Worm (Caenorhabditis elegans) whole organism, L4/young adult: Measurements from ENCODE around the gene hen-1.

ENCODE experiments used
- W03F9.2 ChIP-seq: fragments of 150-350 bp; optimal IDR thresholded peaks from 2 replicates; lab custom pipeline; 2014; ENCODE audit warnings: missing biosample characterization, missing genetic modification characterization
- dao-5 ChIP-seq: sonication (generic microtip); optimal IDR thresholded peaks from 2 replicates; lab custom pipeline; 2016; ENCODE audit warnings: missing genotype, missing genetic modification characterization, moderate library complexity, missing compliant biosample characterization
- him-1 ChIP-seq: sonication (generic microtip); optimal IDR thresholded peaks from 2 replicates; lab custom pipeline; 2016; ENCODE audit warnings: missing genotype, missing genetic modification reagents, missing genetic modification characterization, missing compliant biosample characterization

DNA sequence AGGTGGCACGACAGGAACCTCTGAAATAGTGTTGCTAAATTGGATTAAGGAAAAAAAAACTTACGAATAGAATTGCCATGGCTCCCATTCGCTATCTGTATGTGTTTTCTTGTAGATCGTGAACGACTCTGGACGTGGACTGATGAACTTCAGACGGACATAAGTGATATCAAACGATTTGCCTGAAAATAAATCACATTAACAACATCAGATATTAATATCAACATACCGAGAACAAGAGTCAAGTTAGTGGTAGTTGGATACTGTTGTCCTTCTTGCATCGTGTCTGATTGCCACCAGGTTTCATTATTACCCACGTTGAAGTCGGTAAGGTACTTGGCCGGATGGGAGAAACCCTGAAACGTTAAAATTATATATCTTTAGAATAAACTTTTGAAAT, 32.9 kb upstream of the hen-1 start:
- TF ChIP-seq W03F9.2 (tag; lab: Kevin White, UChicago) (no peak), him-1 (tag; lab: Kevin White, UChicago) (no peak), dao-5 (no peak)
